Fruit fly (Drosophila melanogaster) whole organism, embryonic: Measurements from ENCODE around the gene CG31752.

Experiments used
- Ada2b ChIP-seq: fragments of 200-800 bp; sonication (Bioruptor generic); IDR thresholded peaks from 2 replicates; pipeline ENCODE4 v1.3.6; 2022; ENCODE audit warnings: missing biosample characterization, missing genetic modification characterization
- Awh ChIP-seq: fragments of 200-800 bp; sonication (Bioruptor generic); IDR thresholded peaks from 2 replicates; pipeline ENCODE4, ENCODE4 v1.3.6; 2022; ENCODE audit warnings: missing biosample characterization, missing genetic modification characterization
- CG11093 ChIP-seq: fragments of 200-800 bp; sonication (Bioruptor generic); IDR thresholded peaks from 3 replicates; pipeline ENCODE4 v1.3.6; 2022; ENCODE audit warnings: missing biosample characterization, missing genetic modification characterization
- CG12155 ChIP-seq: fragments of 200-800 bp; sonication (Bioruptor generic); optimal IDR thresholded peaks from 3 replicates; lab custom pipeline; 2016; ENCODE audit warnings: missing biosample characterization, missing genetic modification characterization
- CG1603 ChIP-seq: fragments of 200-800 bp; sonication (Bioruptor generic); optimal IDR thresholded peaks from 2 replicates; lab custom pipeline; 2019; ENCODE audit warnings: missing biosample characterization, mild to moderate bottlenecking, missing genetic modification characterization, moderate library complexity
- CG16813 ChIP-seq: fragments of 200-800 bp; sonication (Bioruptor generic); IDR thresholded peaks from 3 replicates; pipeline ENCODE4 v1.3.6; 2022; ENCODE audit warnings: missing biosample characterization, missing genetic modification characterization; ENCODE audit not compliant: partially characterized antibody
- CG17361 ChIP-seq: fragments of 200-800 bp; sonication (Bioruptor generic); IDR thresholded peaks from 3 replicates; pipeline ENCODE4 v1.3.6; 2022; ENCODE audit warnings: missing biosample characterization, missing genetic modification characterization
- CG17829 ChIP-seq: fragments of 200-800 bp; optimal IDR thresholded peaks from 2 replicates; lab custom pipeline; 2019; ENCODE audit warnings: missing biosample characterization, mild to moderate bottlenecking, missing genetic modification characterization, moderate library complexity
- CG2116 ChIP-seq: fragments of 200-800 bp; sonication (Bioruptor generic); optimal IDR thresholded peaks from 3 replicates; lab custom pipeline; 2018; ENCODE audit warnings: missing biosample characterization, mild to moderate bottlenecking, missing genetic modification characterization
- CG2875 ChIP-seq: fragments of 200-800 bp; sonication (Bioruptor generic); optimal IDR thresholded peaks from 2 replicates; lab custom pipeline; 2017; ENCODE audit warnings: missing biosample characterization, mild to moderate bottlenecking, missing genetic modification characterization, missing genetic modification reagents
- CG3163 ChIP-seq: fragments of 200-800 bp; sonication (Bioruptor generic); optimal IDR thresholded peaks from 3 replicates; lab custom pipeline; 2016; ENCODE audit warnings: missing biosample characterization, missing genetic modification characterization
- CG3281 ChIP-seq: fragments of 200-800 bp; sonication (Bioruptor generic); optimal IDR thresholded peaks from 3 replicates; lab custom pipeline; 2017; ENCODE audit warnings: missing biosample characterization, mild to moderate bottlenecking, missing genetic modification characterization
- CG3995 ChIP-seq: fragments of 200-800 bp; sonication (Bioruptor generic); optimal IDR thresholded peaks from 3 replicates; lab custom pipeline; 2016; ENCODE audit warnings: missing biosample characterization, missing genetic modification characterization
- CG4282 ChIP-seq: fragments of 200-800 bp; sonication (Bioruptor generic); optimal IDR thresholded peaks from 2 replicates; lab custom pipeline; 2016; ENCODE audit warnings: missing biosample characterization, missing genetic modification characterization
- CG4707 ChIP-seq: fragments of 200-800 bp; sonication (Bioruptor generic); optimal IDR thresholded peaks from 2 replicates; lab custom pipeline; 2018; ENCODE audit warnings: missing biosample characterization, mild to moderate bottlenecking, missing genetic modification characterization, moderate library complexity
- CG5245 ChIP-seq: fragments of 200-800 bp; sonication (Bioruptor generic); optimal IDR thresholded peaks from 3 replicates; lab custom pipeline; 2016; ENCODE audit warnings: missing biosample characterization, missing genetic modification characterization
- CG6854 ChIP-seq: fragments of 200-800 bp; sonication (Bioruptor generic); optimal IDR thresholded peaks from 3 replicates; lab custom pipeline; 2017; ENCODE audit warnings: missing biosample characterization, mild to moderate bottlenecking, missing genetic modification characterization
- CG7357 ChIP-seq: fragments of 200-800 bp; sonication (Bioruptor generic); IDR thresholded peaks from 3 replicates; pipeline ENCODE4 v1.3.6; 2022; ENCODE audit warnings: missing biosample characterization, missing genetic modification characterization
- CG7786 ChIP-seq: fragments of 200-800 bp; sonication (Bioruptor generic); optimal IDR thresholded peaks from 2 replicates; lab custom pipeline; 2016; ENCODE audit warnings: missing biosample characterization, missing genetic modification characterization
- CG8290 ChIP-seq, 3 experiments: fragments of 200-800 bp; sonication (Bioruptor generic); optimal IDR thresholded peaks; 2 replicates each; lab custom pipeline; 2016 to 2019; ENCODE audit warnings: missing biosample characterization in 3 of 3, missing genetic modification characterization in 3 of 3, mild to moderate bottlenecking in 2 of 3, moderate library complexity in 1 of 3
- CG8924 ChIP-seq: fragments of 200-800 bp; optimal IDR thresholded peaks from 3 replicates; lab custom pipeline; 2019; ENCODE audit warnings: missing biosample characterization, mild to moderate bottlenecking, missing genetic modification characterization, moderate library complexity
- CG8944 ChIP-seq: fragments of 200-800 bp; sonication (Bioruptor generic); optimal IDR thresholded peaks from 3 replicates; lab custom pipeline; 2016; ENCODE audit warnings: missing biosample characterization, missing genetic modification characterization
- CG9797 ChIP-seq: fragments of 200-800 bp; sonication (Bioruptor generic); optimal IDR thresholded peaks from 3 replicates; lab custom pipeline; 2018; ENCODE audit warnings: missing biosample characterization, mild to moderate bottlenecking, missing genetic modification characterization
- CTCF ChIP-seq: fragments of 200-800 bp; sonication (Bioruptor generic); optimal IDR thresholded peaks from 2 replicates; lab custom pipeline; 2017; ENCODE audit warnings: missing biosample characterization, mild to moderate bottlenecking, missing genetic modification characterization, moderate library complexity
- Deaf1 ChIP-seq: fragments of 200-800 bp; optimal IDR thresholded peaks from 3 replicates; lab custom pipeline; 2019; ENCODE audit warnings: missing biosample characterization, mild to moderate bottlenecking, missing genetic modification characterization, moderate library complexity
- Dip2 ChIP-seq: fragments of 200-800 bp; sonication (Bioruptor generic); IDR thresholded peaks from 2 replicates; pipeline ENCODE4 v1.3.6; 2022; ENCODE audit warnings: missing biosample characterization, missing genetic modification characterization
- Dip3 ChIP-seq: fragments of 200-800 bp; sonication (Bioruptor generic); optimal IDR thresholded peaks from 3 replicates; lab custom pipeline; 2016; ENCODE audit warnings: missing biosample characterization, missing genetic modification characterization
- E2f1 ChIP-seq: fragments of 200-800 bp; sonication (Bioruptor generic); IDR thresholded peaks from 2 replicates; pipeline ENCODE4 v1.3.6; 2022; ENCODE audit warnings: missing biosample characterization, missing genetic modification characterization
- Lim3 ChIP-seq: fragments of 200-800 bp; sonication (Bioruptor generic); IDR thresholded peaks from 2 replicates; pipeline ENCODE4 v1.3.6; 2022; ENCODE audit warnings: missing biosample characterization, missing genetic modification characterization
- MESR4 ChIP-seq: fragments of 200-800 bp; sonication (Bioruptor generic); optimal IDR thresholded peaks from 2 replicates; lab custom pipeline; 2018; ENCODE audit warnings: missing biosample characterization, mild to moderate bottlenecking, missing genetic modification characterization, moderate library complexity
- NFAT ChIP-seq: fragments of 200-800 bp; sonication (Bioruptor generic); IDR thresholded peaks from 2 replicates; pipeline ENCODE4 v1.3.6; 2022; ENCODE audit warnings: missing biosample characterization, missing genetic modification characterization
- NfI ChIP-seq: fragments of 200-800 bp; sonication (Bioruptor generic); optimal IDR thresholded peaks from 3 replicates; lab custom pipeline; 2018; ENCODE audit warnings: missing biosample characterization, mild to moderate bottlenecking, missing genetic modification characterization, moderate library complexity
- Xrp1 ChIP-seq: fragments of 200-800 bp; sonication (Bioruptor generic); IDR thresholded peaks from 2 replicates; pipeline ENCODE4 v1.3.6; 2022; ENCODE audit warnings: missing biosample characterization, missing genetic modification characterization
- YL-1 ChIP-seq: fragments of 200-800 bp; sonication (Bioruptor generic); optimal IDR thresholded peaks from 3 replicates; lab custom pipeline; 2017; ENCODE audit warnings: missing biosample characterization, mild to moderate bottlenecking, missing genetic modification characterization
- ash1 ChIP-seq: fragments of 200-800 bp; sonication (Bioruptor generic); optimal IDR thresholded peaks from 2 replicates; lab custom pipeline; 2018; ENCODE audit warnings: missing biosample characterization, mild to moderate bottlenecking, missing genetic modification characterization
- corto ChIP-seq: fragments of 200-800 bp; sonication (Bioruptor generic); optimal IDR thresholded peaks from 2 replicates; lab custom pipeline; 2016; ENCODE audit warnings: missing biosample characterization, mild to moderate bottlenecking, missing genetic modification characterization, moderate library complexity
- crc ChIP-seq: fragments of 200-800 bp; sonication (Bioruptor generic); optimal IDR thresholded peaks from 2 replicates; lab custom pipeline; 2016; ENCODE audit warnings: missing biosample characterization, missing genetic modification characterization
- crp ChIP-seq, 2 experiments: fragments of 200-800 bp; sonication (Bioruptor generic); optimal IDR thresholded peaks; 2 replicates in 1 of 2; 3 replicates in 1 of 2; lab custom pipeline; 2017; ENCODE audit warnings: missing biosample characterization in 2 of 2, missing genetic modification characterization in 2 of 2, mild to moderate bottlenecking in 1 of 2, moderate library complexity in 1 of 2
- fd64A ChIP-seq: fragments of 200-800 bp; sonication (Bioruptor generic); optimal IDR thresholded peaks from 3 replicates; lab custom pipeline; 2018; ENCODE audit warnings: missing biosample characterization, mild to moderate bottlenecking, missing genetic modification characterization
- gfzf ChIP-seq: fragments of 200-800 bp; sonication (Bioruptor generic); optimal IDR thresholded peaks from 2 replicates; lab custom pipeline; 2016; ENCODE audit warnings: missing biosample characterization, mild to moderate bottlenecking, missing genetic modification characterization, moderate library complexity
- h ChIP-seq: fragments of >200 bp; optimal IDR thresholded peaks from 2 replicates; lab custom pipeline; 2017
- her ChIP-seq: fragments of 200-800 bp; sonication (Bioruptor generic); optimal IDR thresholded peaks from 2 replicates; lab custom pipeline; 2016; ENCODE audit warnings: missing biosample characterization, missing genetic modification characterization
- lbe ChIP-seq: fragments of 200-800 bp; sonication (Bioruptor generic); optimal IDR thresholded peaks from 2 replicates; lab custom pipeline; 2016; ENCODE audit warnings: missing biosample characterization, mild to moderate bottlenecking, missing genetic modification characterization
- p53 ChIP-seq: fragments of 200-800 bp; sonication (Bioruptor generic); optimal IDR thresholded peaks from 2 replicates; lab custom pipeline; 2016; ENCODE audit warnings: missing biosample characterization, missing genetic modification characterization
- pnt ChIP-seq: fragments of 200-800 bp; sonication (Bioruptor generic); optimal IDR thresholded peaks from 3 replicates; lab custom pipeline; 2016; ENCODE audit warnings: missing biosample characterization, missing genetic modification characterization
- ranshi ChIP-seq: fragments of 200-800 bp; sonication (Bioruptor generic); IDR thresholded peaks from 2 replicates; pipeline ENCODE4 v1.3.6; 2022; ENCODE audit warnings: missing biosample characterization, missing genetic modification characterization
- slbo ChIP-seq: fragments of 200-800 bp; sonication (Bioruptor generic); IDR thresholded peaks from 2 replicates; pipeline ENCODE4 v1.3.6; 2022; ENCODE audit warnings: missing biosample characterization, missing genetic modification characterization
- sna ChIP-seq: fragments of 200-800 bp; sonication (Bioruptor generic); IDR thresholded peaks from 2 replicates; pipeline ENCODE4 v1.3.6; 2022; ENCODE audit warnings: missing biosample characterization, missing genetic modification characterization; ENCODE audit not compliant: partially characterized antibody
- ssp ChIP-seq: fragments of 200-800 bp; sonication (Bioruptor generic); IDR thresholded peaks from 2 replicates; pipeline ENCODE4 v1.3.6; 2022; ENCODE audit warnings: missing biosample characterization, missing genetic modification characterization
- trem ChIP-seq: fragments of 200-800 bp; optimal IDR thresholded peaks from 3 replicates; lab custom pipeline; 2019; ENCODE audit warnings: missing biosample characterization, mild to moderate bottlenecking, missing genetic modification characterization, moderate library complexity

The CG31752 gene

dm6 chr2L:18858661-18859532 is 17.8 kb upstream of the CG31752 start, which contains the start of the genes CG10602 and mRpL13 (continued):
- TF ChIP-seq NFAT (GFP tag; lab: Robert Waterston, UW) = no peak
- peak; percentile 28 for TF ChIP-seq YL-1 (GFP tag; lab: Kevin White, UChicago)
- no peak for TF ChIP-seq E2f1 (GFP tag; lab: Robert Waterston, UW)
- TF ChIP-seq Xrp1 (GFP tag; lab: Robert Waterston, UW) = 0 out of 2 replicates have a peak, but pooled peaks have one; percentile 4
- TF ChIP-seq CG16813 (GFP tag; lab: Robert Waterston, UW) = peak; percentile 36; the same call in 2 of the 3 replicates
- peak; percentile 10 for TF ChIP-seq CG8944 (GFP tag; lab: Kevin White, UChicago)
- TF ChIP-seq h (lab: Kevin White, UChicago) = no peak
- no peak for TF ChIP-seq NfI (GFP tag; lab: Kevin White, UChicago)
- TF ChIP-seq Deaf1 (tag; lab: Kevin White, UChicago) = no peak
- peak; percentile 99 for TF ChIP-seq gfzf (GFP tag; lab: Kevin White, UChicago)
- no peak for TF ChIP-seq CG7357 (GFP tag; lab: Robert Waterston, UW)
- TF ChIP-seq fd64A (GFP tag; lab: Kevin White, UChicago) = no peak
- TF ChIP-seq CG8290 (GFP tag; optimal IDR thresholded peaks at IDR 0.05; lab: Kevin White, UChicago) = peak; percentile 76
- peak in 1 of 2 experiments; percentile 93 for TF ChIP-seq CG8290 (tag; optimal IDR thresholded peaks at IDR 0.05; lab: Kevin White, UChicago)
- TF ChIP-seq CG9797 (GFP tag; lab: Kevin White, UChicago) = peak; percentile 81
- TF ChIP-seq ranshi = no peak
- TF ChIP-seq CG3281 (GFP tag; lab: Kevin White, UChicago) = no peak
- TF ChIP-seq corto (GFP tag; lab: Kevin White, UChicago) = no peak
- TF ChIP-seq Dip3 (GFP tag; lab: Kevin White, UChicago) = peak; percentile 13
- peak; percentile 11 for TF ChIP-seq CG4282 (GFP tag; lab: Kevin White, UChicago)
- TF ChIP-seq CTCF (GFP tag; lab: Kevin White, UChicago) = peak; percentile 79
- no peak for TF ChIP-seq Lim3 (GFP tag; lab: Robert Waterston, UW)
- peak; percentile 79 for TF ChIP-seq trem
- no peak for TF ChIP-seq ssp (GFP tag; lab: Robert Waterston, UW)
- peak; percentile 67 for TF ChIP-seq CG8924 (tag; lab: Kevin White, UChicago)
- TF ChIP-seq CG2875 (GFP tag; lab: Kevin White, UChicago) = no peak
- no peak for TF ChIP-seq lbe (GFP tag; lab: Kevin White, UChicago)
- peak; percentile 36 for TF ChIP-seq CG2116
- TF ChIP-seq CG4707 (GFP tag; lab: Kevin White, UChicago) = no peak
- peak; percentile 47 for TF ChIP-seq slbo (GFP tag; lab: Robert Waterston, UW)
- TF ChIP-seq CG3995 (GFP tag; lab: Kevin White, UChicago) = no peak
- peak; percentile 24 for TF ChIP-seq pnt (GFP tag; lab: Kevin White, UChicago)
- TF ChIP-seq MESR4 (GFP tag; lab: Kevin White, UChicago) = peak; percentile 57
- TF ChIP-seq p53 (GFP tag; lab: Kevin White, UChicago) = peak; percentile 43
- no peak for TF ChIP-seq crc (GFP tag; lab: Kevin White, UChicago)
- peak; percentile 21 for TF ChIP-seq CG12155 (GFP tag; lab: Kevin White, UChicago)
- TF ChIP-seq CG6854 (GFP tag; lab: Kevin White, UChicago) = no peak
- peak; percentile 81 for TF ChIP-seq CG1603 (tag; lab: Kevin White, UChicago)
- no peak for TF ChIP-seq CG5245
- no peak for TF ChIP-seq CG11093 (GFP tag; lab: Robert Waterston, UW)
- peak; percentile 49 for TF ChIP-seq CG3163 (GFP tag; lab: Kevin White, UChicago)
- peak; percentile 9 for TF ChIP-seq CG7786 (GFP tag; lab: Kevin White, UChicago)
- TF ChIP-seq CG17361 (GFP tag; lab: Robert Waterston, UW) = peak; percentile 52; the same call in 2 of the 3 replicates
- no peak for TF ChIP-seq Dip2
- no peak for TF ChIP-seq sna (GFP tag; lab: Robert Waterston, UW)
- peak in 1 of 2 experiments; percentile 86 for TF ChIP-seq crp (GFP tag; optimal IDR thresholded peaks at IDR 0.05; lab: Kevin White, UChicago)
- TF ChIP-seq her (GFP tag; lab: Kevin White, UChicago) = peak; percentile 27
- no peak for TF ChIP-seq Ada2b (GFP tag; lab: Robert Waterston, UW)
- no peak for TF ChIP-seq ash1
- TF ChIP-seq CG17829 (tag; lab: Kevin White, UChicago) = peak; percentile 72
- TF ChIP-seq Awh (GFP tag; lab: Robert Waterston, UW) = no peak
